Worm (Caenorhabditis elegans): ENCODE results near the gene C07B5.3.

C07B5.3 gene

ce11 chrX:9549657-9550369, 26.8 kb upstream of the C07B5.3 start:
- TF ChIP-seq tab-1 (GFP tag; IDR thresholded peaks at IDR 0.05), result no peak
- TF ChIP-seq flt-1 (GFP tag; IDR thresholded peaks at IDR 0.05), result no peak
- TF ChIP-seq ztf-23 (GFP tag; IDR thresholded peaks at IDR 0.05), result no peak
- TF ChIP-seq cog-1 (tag; optimal IDR thresholded peaks at IDR 0.05), result no peak
- no peak for TF ChIP-seq klf-2 (GFP tag; conservative IDR thresholded peaks at IDR 0.05)

- no peak for TF ChIP-seq klf-2 (GFP tag; conservative IDR thresholded peaks at IDR 0.05)
Observed at ce11 chrX:9548890-9549289, 25.9 kb upstream of the C07B5.3 start.

- no peak for TF ChIP-seq ref-1 (GFP tag; conservative IDR thresholded peaks at IDR 0.05)
- TF ChIP-seq ztf-23 (GFP tag; IDR thresholded peaks at IDR 0.05), result no peak
- TF ChIP-seq ztf-29 (GFP tag; IDR thresholded peaks at IDR 0.05), result no peak
- no peak for TF ChIP-seq cog-1 (tag; optimal IDR thresholded peaks at IDR 0.05)
- TF ChIP-seq med-1 (GFP tag; optimal IDR thresholded peaks at IDR 0.05; ENCODE audit: insufficient read depth), result no peak
- TF ChIP-seq klf-2 (GFP tag; conservative IDR thresholded peaks at IDR 0.05), result no peak
- no peak for TF ChIP-seq flt-1 (GFP tag; IDR thresholded peaks at IDR 0.05)
- no peak for TF ChIP-seq T22C8.4 (GFP tag; IDR thresholded peaks at IDR 0.05)
- no peak for TF ChIP-seq tab-1 (GFP tag; IDR thresholded peaks at IDR 0.05)
Observed at ce11 chrX:9548011-9548795, 25.2 kb upstream of the C07B5.3 start.

DNA sequence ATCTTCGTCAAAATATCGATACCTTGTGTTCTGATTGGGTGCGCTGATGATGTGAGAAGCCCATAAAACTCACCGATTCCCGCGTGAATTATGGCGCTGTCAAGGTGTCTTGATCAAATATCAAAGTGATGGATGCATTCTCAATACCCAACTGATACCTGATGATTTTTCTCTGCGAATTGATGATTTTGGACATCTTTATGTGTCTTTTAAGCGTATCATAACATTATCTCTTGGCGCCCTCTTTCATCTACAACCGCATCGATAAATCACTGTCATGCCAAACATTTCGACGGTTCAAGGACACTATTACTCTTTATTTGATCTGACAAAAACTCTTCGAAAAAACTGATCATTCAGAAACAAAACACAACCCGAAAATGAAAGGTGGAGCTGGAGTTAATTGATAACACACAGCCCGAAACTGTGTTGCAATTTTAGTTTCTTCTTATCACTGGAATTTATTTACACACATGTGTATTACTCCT, 24.3 kb upstream of the C07B5.3 start:
- TF ChIP-seq ztf-23 (GFP tag; IDR thresholded peaks at IDR 0.05) (no peak), tab-1 (GFP tag; IDR thresholded peaks at IDR 0.05) (no peak), ztf-29 (GFP tag; IDR thresholded peaks at IDR 0.05) (no peak)

DNA sequence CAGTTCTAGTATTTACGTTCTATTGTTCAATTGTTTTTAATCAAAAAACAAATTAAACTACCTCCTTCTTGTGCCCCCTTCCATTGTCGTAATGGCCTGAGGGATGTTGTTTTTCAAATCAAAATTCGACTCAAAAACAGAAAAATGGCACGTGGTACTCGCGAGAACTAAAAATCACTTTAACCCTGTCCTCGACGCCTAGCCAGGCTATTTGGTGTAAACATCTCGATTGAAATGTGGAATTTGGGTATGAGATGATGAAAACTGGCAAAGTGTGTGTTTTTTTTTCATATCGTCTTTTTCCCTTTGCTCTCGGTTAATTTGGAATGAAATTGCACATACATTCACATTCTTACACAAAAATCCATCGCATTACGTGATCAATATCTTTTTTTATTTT, 23.6 kb upstream of the C07B5.3 start:
- no peak for TF ChIP-seq ref-1 (GFP tag; conservative IDR thresholded peaks at IDR 0.05)

ce11 chrX:9544405-9544804, 21.4 kb upstream of the C07B5.3 start:
- TF ChIP-seq med-1 (GFP tag; optimal IDR thresholded peaks at IDR 0.05; ENCODE audit: insufficient read depth) (no peak), ztf-29 (GFP tag; IDR thresholded peaks at IDR 0.05) (no peak), cog-1 (tag; optimal IDR thresholded peaks at IDR 0.05) (no peak), tab-1 (GFP tag; IDR thresholded peaks at IDR 0.05) (no peak), klf-2 (GFP tag; conservative IDR thresholded peaks at IDR 0.05) (no peak), ref-1 (GFP tag; conservative IDR thresholded peaks at IDR 0.05) (no peak), T22C8.4 (GFP tag; IDR thresholded peaks at IDR 0.05) (no peak), flt-1 (GFP tag; IDR thresholded peaks at IDR 0.05) (no peak), ztf-23 (GFP tag; IDR thresholded peaks at IDR 0.05) (no peak)

- no peak for TF ChIP-seq ztf-29 (GFP tag; IDR thresholded peaks at IDR 0.05)
- TF ChIP-seq klf-2 (GFP tag; conservative IDR thresholded peaks at IDR 0.05), result no peak
Observed at ce11 chrX:9543352-9543751, 20.3 kb upstream of the C07B5.3 start, which contains the start of gene F49E2.5. Gene F49E2.5 (plus strand): TSS chrX:9543652.

DNA sequence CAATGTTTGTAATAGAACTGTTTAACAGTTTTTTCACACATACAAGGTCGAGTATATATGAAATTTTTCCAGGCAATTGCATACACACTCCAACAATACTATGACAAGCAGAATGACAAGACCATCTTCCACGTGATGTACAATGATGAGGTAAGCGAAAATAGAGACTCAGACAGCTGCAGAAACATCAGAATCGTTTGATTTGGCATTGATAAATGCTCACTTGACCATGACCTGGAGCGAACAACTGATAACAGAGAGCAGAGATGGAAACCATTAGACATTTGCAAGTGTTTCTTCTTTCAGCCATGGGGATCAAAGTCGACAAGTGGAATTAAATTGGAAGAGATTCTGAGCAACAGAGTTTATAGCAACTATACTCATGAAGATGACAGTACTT, 17.4 kb upstream of the C07B5.3 start:
- TF ChIP-seq ref-1 (GFP tag; conservative IDR thresholded peaks at IDR 0.05), result no peak
- TF ChIP-seq flt-1 (GFP tag; IDR thresholded peaks at IDR 0.05), result no peak
- no peak for TF ChIP-seq tab-1 (GFP tag; IDR thresholded peaks at IDR 0.05)
- TF ChIP-seq ztf-23 (GFP tag; IDR thresholded peaks at IDR 0.05), result no peak
- TF ChIP-seq klf-2 (GFP tag; conservative IDR thresholded peaks at IDR 0.05), result no peak
- TF ChIP-seq cog-1 (tag; optimal IDR thresholded peaks at IDR 0.05), result no peak
- TF ChIP-seq T22C8.4 (GFP tag; IDR thresholded peaks at IDR 0.05), result no peak
- no peak for TF ChIP-seq med-1 (GFP tag; optimal IDR thresholded peaks at IDR 0.05; ENCODE audit: insufficient read depth)
- TF ChIP-seq ztf-29 (GFP tag; IDR thresholded peaks at IDR 0.05), result no peak

- TF ChIP-seq flt-1 (GFP tag; IDR thresholded peaks at IDR 0.05), result no peak
- no peak for TF ChIP-seq tab-1 (GFP tag; IDR thresholded peaks at IDR 0.05)
- TF ChIP-seq klf-2 (GFP tag; conservative IDR thresholded peaks at IDR 0.05), result no peak
- TF ChIP-seq T22C8.4 (GFP tag; IDR thresholded peaks at IDR 0.05), result no peak
- no peak for TF ChIP-seq med-1 (GFP tag; optimal IDR thresholded peaks at IDR 0.05; ENCODE audit: insufficient read depth)
- no peak for TF ChIP-seq ref-1 (GFP tag; conservative IDR thresholded peaks at IDR 0.05)
- TF ChIP-seq cog-1 (tag; optimal IDR thresholded peaks at IDR 0.05), result no peak
Observed at ce11 chrX:9539294-9540030, 16.4 kb upstream of the C07B5.3 start, which contains the start of gene nuc-1. Gene nuc-1 (plus strand): TSS chrX:9539905.

DNA sequence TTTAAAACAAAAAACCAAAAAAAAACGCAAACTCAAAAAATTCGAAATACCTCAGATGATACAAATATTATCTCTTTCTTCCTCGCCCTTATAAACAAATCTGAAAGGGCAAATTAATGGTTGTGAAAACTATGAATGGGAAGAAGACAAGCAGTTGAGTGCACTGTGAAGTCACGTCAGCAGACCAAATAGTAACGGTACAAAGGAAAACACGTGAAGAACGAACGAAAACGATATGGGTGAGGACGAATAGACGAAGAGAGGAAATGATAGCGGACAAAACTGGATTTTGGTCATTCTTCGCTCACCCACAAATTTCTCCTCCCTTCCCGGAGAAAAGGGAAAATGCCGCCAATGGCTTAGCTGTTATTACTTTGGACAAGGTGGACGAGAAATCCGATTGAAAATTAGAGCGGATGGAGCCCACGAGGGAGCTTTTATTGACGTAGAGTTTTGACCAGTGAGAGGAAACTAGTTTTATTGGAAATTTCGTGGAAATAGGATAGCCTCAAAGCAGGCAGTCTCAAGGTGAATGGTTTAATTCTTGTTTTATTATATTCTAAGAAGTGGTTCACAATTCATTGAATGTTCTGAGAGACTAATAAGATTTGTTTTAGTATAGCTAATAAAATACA, 14.6 kb upstream of the C07B5.3 start:
- TF ChIP-seq ztf-23 (GFP tag; IDR thresholded peaks at IDR 0.05) (no peak), T22C8.4 (GFP tag; IDR thresholded peaks at IDR 0.05) (no peak), flt-1 (GFP tag; IDR thresholded peaks at IDR 0.05) (no peak), ref-1 (GFP tag; conservative IDR thresholded peaks at IDR 0.05) (no peak), tab-1 (GFP tag; IDR thresholded peaks at IDR 0.05) (no peak), cog-1 (tag; optimal IDR thresholded peaks at IDR 0.05) (no peak), klf-2 (GFP tag; conservative IDR thresholded peaks at IDR 0.05) (no peak), ztf-29 (GFP tag; IDR thresholded peaks at IDR 0.05) (no peak), med-1 (GFP tag; optimal IDR thresholded peaks at IDR 0.05; ENCODE audit: insufficient read depth) (no peak)
